Fruit fly (Drosophila melanogaster) whole organism, adult: ENCODE measurements around the gene TwdlM.

Experiments
- CG14711 ChIP-seq: fragments of 200-800 bp; sonication (Bioruptor generic); optimal IDR thresholded peaks from 2 replicates; lab custom pipeline; 2018; ENCODE audit warnings: missing biosample characterization, mild to moderate bottlenecking, missing genetic modification characterization, moderate library complexity
- CG33017 ChIP-seq: fragments of 200-800 bp; sonication (Bioruptor generic); optimal IDR thresholded peaks from 2 replicates; lab custom pipeline; 2018; ENCODE audit warnings: missing biosample characterization, mild to moderate bottlenecking, missing genetic modification characterization, moderate library complexity
- CG5204 ChIP-seq: fragments of 200-800 bp; sonication (Bioruptor generic); optimal IDR thresholded peaks from 2 replicates; lab custom pipeline; 2016; ENCODE audit warnings: missing biosample characterization, missing genetic modification characterization
- Crg-1 ChIP-seq: fragments of 200-800 bp; sonication (Bioruptor generic); optimal IDR thresholded peaks from 2 replicates; lab custom pipeline; 2016; ENCODE audit warnings: missing biosample characterization, missing genetic modification characterization
- bab1 ChIP-seq: fragments of 200-800 bp; sonication (Bioruptor generic); optimal IDR thresholded peaks from 3 replicates; lab custom pipeline; 2019; ENCODE audit warnings: missing biosample characterization, mild to moderate bottlenecking, missing genetic modification characterization, moderate library complexity
- kay ChIP-seq: fragments of 200-800 bp; sonication (Bioruptor generic); peaks from one replicate; lab custom pipeline; 2016; ENCODE audit warnings: missing biosample characterization, missing genetic modification characterization, borderline replicate concordance
- tj ChIP-seq: fragments of 200-800 bp; sonication (Bioruptor generic); optimal IDR thresholded peaks from 3 replicates; lab custom pipeline; 2017; ENCODE audit warnings: missing biosample characterization, mild to moderate bottlenecking, missing genetic modification characterization, moderate library complexity
- toe ChIP-seq: fragments of 200-800 bp; sonication (Bioruptor generic); optimal IDR thresholded peaks from 2 replicates; lab custom pipeline; 2016; ENCODE audit warnings: missing biosample characterization, missing genetic modification characterization

dm6 chr3R:26623493-26623956, 4.6 kb downstream of the TwdlM start, which contains the start of gene TwdlB:
- TF ChIP-seq tj = no peak
- no peak for TF ChIP-seq Crg-1
- no peak for TF ChIP-seq bab1 (GFP tag; lab: Kevin White, UChicago)
- TF ChIP-seq kay (GFP tag; lab: Kevin White, UChicago) = no peak
- no peak for TF ChIP-seq CG5204 (GFP tag; lab: Kevin White, UChicago)
- no peak for TF ChIP-seq toe (GFP tag; lab: Kevin White, UChicago)
- TF ChIP-seq CG33017 = no peak
- no peak for TF ChIP-seq CG14711 (tag; lab: Kevin White, UChicago)
